Fruit fly (Drosophila melanogaster): ENCODE measurements around the gene pira.

pira gene

dm6 chrX:12734354-12734709 lies 29.1 kb downstream of the pira start:
- TF ChIP-seq CrebA (GFP tag; optimal IDR thresholded peaks at IDR 0.05; ENCODE audit: borderline replicate concordance) (peak; percentile 32), Hr83 (GFP tag; optimal IDR thresholded peaks at IDR 0.05; ENCODE audit: poor library complexity, severe bottlenecking) (no peak), jim (GFP tag; optimal IDR thresholded peaks at IDR 0.05) (peak; percentile 94), br (GFP tag; optimal IDR thresholded peaks at IDR 0.05) (peak; percentile 12), h (GFP tag; optimal IDR thresholded peaks at IDR 0.05) (peak; percentile 23)

dm6 chrX:12733770-12734189 lies 29.6 kb downstream of the pira start:
- no peak for TF ChIP-seq Hr83 (GFP tag; optimal IDR thresholded peaks at IDR 0.05; ENCODE audit: poor library complexity, severe bottlenecking)
- no peak for TF ChIP-seq tai (GFP tag; optimal IDR thresholded peaks at IDR 0.05)

- TF ChIP-seq CrebA (GFP tag; optimal IDR thresholded peaks at IDR 0.05; ENCODE audit: borderline replicate concordance), result peak; percentile 66
- peak; percentile 9 for TF ChIP-seq Rel (GFP tag; optimal IDR thresholded peaks at IDR 0.05)
- no peak for TF ChIP-seq Rel (tag; optimal IDR thresholded peaks at IDR 0.05)
- no peak for TF ChIP-seq Abd-B (GFP tag; optimal IDR thresholded peaks at IDR 0.05)
- no peak for TF ChIP-seq Dif (GFP tag; optimal IDR thresholded peaks at IDR 0.05; ENCODE audit: partially characterized antibody)
- TF ChIP-seq psq (GFP tag; optimal IDR thresholded peaks at IDR 0.05), result peak; percentile 21
- no peak for TF ChIP-seq h (GFP tag; optimal IDR thresholded peaks at IDR 0.05)
Measured at dm6 chrX:12732486-12732885, 30.9 kb downstream of the pira start.

- TF ChIP-seq Dfd (GFP tag; optimal IDR thresholded peaks at IDR 0.05) (peak; percentile 95), Sp1 (GFP tag; optimal IDR thresholded peaks at IDR 0.05) (no peak)
Measured at dm6 chrX:12731077-12731476, 32.3 kb downstream of the pira start.

- no peak for TF ChIP-seq Dif (GFP tag; optimal IDR thresholded peaks at IDR 0.05; ENCODE audit: partially characterized antibody)
- no peak for TF ChIP-seq jim (GFP tag; optimal IDR thresholded peaks at IDR 0.05)
- TF ChIP-seq OdsH (GFP tag; optimal IDR thresholded peaks at IDR 0.05), result peak; percentile 19
- no peak for TF ChIP-seq Rel (GFP tag; optimal IDR thresholded peaks at IDR 0.05)
- TF ChIP-seq Rel (tag; optimal IDR thresholded peaks at IDR 0.05), result peak; percentile 56
- TF ChIP-seq Hnf4 (GFP tag; optimal IDR thresholded peaks at IDR 0.05), result no peak
- peak; percentile 35 for TF ChIP-seq h (GFP tag; optimal IDR thresholded peaks at IDR 0.05)
- TF ChIP-seq dsf (GFP tag; optimal IDR thresholded peaks at IDR 0.05; ENCODE audit: borderline replicate concordance), result no peak
- TF ChIP-seq Myc (optimal IDR thresholded peaks at IDR 0.05), result no peak
- TF ChIP-seq fru (GFP tag; optimal IDR thresholded peaks at IDR 0.05), result no peak
- TF ChIP-seq usp (GFP tag; optimal IDR thresholded peaks at IDR 0.05), result no peak
- no peak for TF ChIP-seq N (GFP tag; optimal IDR thresholded peaks at IDR 0.05)
- no peak for TF ChIP-seq dl (GFP tag; optimal IDR thresholded peaks at IDR 0.05; ENCODE audit: insufficient read depth in 1 of 2, partially characterized antibody in 2 of 2)
- TF ChIP-seq CrebA (GFP tag; optimal IDR thresholded peaks at IDR 0.05; ENCODE audit: borderline replicate concordance), result peak; percentile 70
- TF ChIP-seq tai (GFP tag; optimal IDR thresholded peaks at IDR 0.05), result no peak
- no peak for TF ChIP-seq HLH106 (tag; optimal IDR thresholded peaks at IDR 0.05)
- TF ChIP-seq ey (GFP tag; optimal IDR thresholded peaks at IDR 0.05), result no peak
- TF ChIP-seq Dfd (GFP tag; optimal IDR thresholded peaks at IDR 0.05), result peak; percentile 31
- peak; percentile 1 for TF ChIP-seq psq (GFP tag; optimal IDR thresholded peaks at IDR 0.05)
- no peak for TF ChIP-seq Hr78 (GFP tag; optimal IDR thresholded peaks at IDR 0.05)
- no peak for TF ChIP-seq pan (optimal IDR thresholded peaks at IDR 0.05)
Measured at dm6 chrX:12727642-12728228, 35.7 kb downstream of the pira start.

dm6 chrX:12725187-12725919 lies 38.1 kb downstream of the pira start:
- no peak for TF ChIP-seq fru (GFP tag; optimal IDR thresholded peaks at IDR 0.05)
- TF ChIP-seq woc (GFP tag; optimal IDR thresholded peaks at IDR 0.05), result no peak
- TF ChIP-seq Hr83 (GFP tag; optimal IDR thresholded peaks at IDR 0.05; ENCODE audit: poor library complexity, severe bottlenecking), result no peak
- no peak for TF ChIP-seq CG32264 (GFP tag; optimal IDR thresholded peaks at IDR 0.05)
- no peak for TF ChIP-seq Hnf4 (GFP tag; optimal IDR thresholded peaks at IDR 0.05)
- no peak for TF ChIP-seq pan (optimal IDR thresholded peaks at IDR 0.05)
- no peak for TF ChIP-seq Rel (GFP tag; optimal IDR thresholded peaks at IDR 0.05)
- peak; percentile 7 for TF ChIP-seq Rel (tag; optimal IDR thresholded peaks at IDR 0.05)
- TF ChIP-seq HLH106 (tag; optimal IDR thresholded peaks at IDR 0.05), result no peak
